Worm (Caenorhabditis elegans) whole organism, L4 larva: ENCODE measurements around the gene hda-2.

Source experiments
- F26F4.8 ChIP-seq: fragments of 200-800 bp; sonication (Bioruptor generic); conservative IDR thresholded peaks from 2 replicates; pipeline ENCODE4 v1.3.6; 2022; ENCODE audit warnings: missing genetic modification characterization, missing compliant biosample characterization
- F44E2.7 ChIP-seq: fragments of 200-800 bp; sonication (Bioruptor generic); IDR thresholded peaks from 2 replicates; pipeline ENCODE4 v2.1.2; 2022; ENCODE audit warnings: missing genetic modification characterization, missing compliant biosample characterization
- T20F7.1 ChIP-seq: fragments of 200-800 bp; sonication (Bioruptor generic); optimal IDR thresholded peaks from 2 replicates; lab custom pipeline; 2018; ENCODE audit warnings: mild to moderate bottlenecking, missing genetic modification characterization, missing compliant biosample characterization
- Y5F2A.4 ChIP-seq: fragments of 200-800 bp; sonication (Bioruptor generic); optimal IDR thresholded peaks from 2 replicates; lab custom pipeline; 2018; ENCODE audit warnings: mild to moderate bottlenecking, missing genetic modification characterization, missing compliant biosample characterization
- aha-1 ChIP-seq: fragments of 150-350 bp; peaks from one replicate; lab custom pipeline; 2014; ENCODE audit warnings: missing biosample characterization, missing genetic modification characterization
- ama-1 ChIP-seq: fragments of 150-350 bp; optimal IDR thresholded peaks from 2 replicates; lab custom pipeline; 2014; ENCODE audit warnings: inconsistent platforms, mixed read lengths
- attf-4 ChIP-seq: sonication (generic microtip); optimal IDR thresholded peaks from 3 replicates; lab custom pipeline; 2017; ENCODE audit warnings: missing biosample characterization, missing genetic modification characterization
- dmd-6 ChIP-seq: fragments of 200-800 bp; sonication (Bioruptor generic); IDR thresholded peaks from 2 replicates; pipeline ENCODE4 v1.3.6; 2022; ENCODE audit warnings: missing genetic modification reagents, missing genetic modification characterization, missing compliant biosample characterization
- dmd-9 ChIP-seq: fragments of 200-800 bp; sonication (Bioruptor generic); IDR thresholded peaks from 2 replicates; pipeline ENCODE4 v1.3.6; 2022; ENCODE audit warnings: missing genetic modification reagents, missing genetic modification characterization, missing compliant biosample characterization
- dpl-1 ChIP-seq: fragments of 150-350 bp; optimal IDR thresholded peaks from 2 replicates; lab custom pipeline; 2014; ENCODE audit warnings: missing biosample characterization, missing genetic modification reagents, missing genetic modification characterization
- egl-43 ChIP-seq: fragments of 200-800 bp; sonication (Bioruptor generic); IDR thresholded peaks from 2 replicates; pipeline ENCODE4 v1.3.6; 2022; ENCODE audit warnings: missing genetic modification reagents, missing genetic modification characterization, missing compliant biosample characterization
- fkh-10 ChIP-seq: fragments of 150-350 bp; optimal IDR thresholded peaks from 2 replicates; lab custom pipeline; 2014; ENCODE audit warnings: missing biosample characterization, missing genetic modification reagents, missing genetic modification characterization
- gei-8 ChIP-seq: fragments of 200-800 bp; sonication (Bioruptor generic); optimal IDR thresholded peaks from 2 replicates; lab custom pipeline; 2018; ENCODE audit warnings: mild to moderate bottlenecking, missing genetic modification characterization, missing compliant biosample characterization
- hlh-11 ChIP-seq: fragments of 200-800 bp; sonication (Bioruptor generic); optimal IDR thresholded peaks from 2 replicates; lab custom pipeline; 2018; ENCODE audit warnings: mild to moderate bottlenecking, missing genetic modification characterization, missing compliant biosample characterization
- jun-1 ChIP-seq: fragments of 150-350 bp; optimal IDR thresholded peaks from 2 replicates; lab custom pipeline; 2014; ENCODE audit warnings: missing biosample characterization, missing genetic modification reagents, missing genetic modification characterization
- lin-38 ChIP-seq: fragments of 200-800 bp; sonication (Bioruptor generic); IDR thresholded peaks from 2 replicates; pipeline ENCODE4 v1.3.6; 2022; ENCODE audit warnings: missing genetic modification reagents, missing genetic modification characterization, missing compliant biosample characterization
- mep-1 ChIP-seq: fragments of 150-350 bp; sonication (generic microtip); optimal IDR thresholded peaks from 3 replicates; lab custom pipeline; 2014; ENCODE audit warnings: missing biosample characterization, missing genetic modification characterization
- mes-2 ChIP-seq: sonication (generic microtip); optimal IDR thresholded peaks from 2 replicates; lab custom pipeline; 2016; ENCODE audit warnings: missing genotype, mild to moderate bottlenecking, missing genetic modification characterization, missing compliant biosample characterization; ENCODE audit not compliant: poor library complexity, severe bottlenecking
- nhr-11 ChIP-seq: fragments of 150-350 bp; optimal IDR thresholded peaks from 2 replicates; lab custom pipeline; 2014; ENCODE audit warnings: missing biosample characterization, missing genetic modification characterization
- nhr-41 ChIP-seq: fragments of 200-800 bp; sonication (Bioruptor generic); IDR thresholded peaks from 2 replicates; pipeline ENCODE4 v1.3.6; 2022; ENCODE audit warnings: missing genetic modification reagents, missing genetic modification characterization, missing compliant biosample characterization
- set-16 ChIP-seq: fragments of 200-800 bp; sonication (Bioruptor generic); IDR thresholded peaks from 2 replicates; pipeline ENCODE4 v1.3.6; 2022; ENCODE audit warnings: missing genetic modification reagents, missing genetic modification characterization, missing compliant biosample characterization
- snpc-4 ChIP-seq: fragments of 150-350 bp; optimal IDR thresholded peaks from 2 replicates; lab custom pipeline; 2014; ENCODE audit warnings: missing biosample characterization, missing genetic modification characterization
- spr-1 ChIP-seq: sonication (generic microtip); optimal IDR thresholded peaks from 2 replicates; lab custom pipeline; 2016; ENCODE audit warnings: mild to moderate bottlenecking, missing genetic modification characterization, missing compliant biosample characterization
- tra-1 ChIP-seq: fragments of 200-800 bp; sonication (Bioruptor generic); IDR thresholded peaks from 2 replicates; pipeline ENCODE4 v1.3.6; 2022; ENCODE audit warnings: missing genetic modification reagents, missing genetic modification characterization, missing compliant biosample characterization
- unc-62 ChIP-seq, 3 experiments: fragments of 150-350 bp in 1 of 3; sonication (generic microtip); optimal IDR thresholded peaks in 2 of 3; peaks in 1 of 3; 1 replicate in 1 of 3; 2 replicates in 2 of 3; lab custom pipeline; 2014 to 2017; ENCODE audit warnings: missing biosample characterization in 3 of 3, missing genetic modification characterization in 3 of 3, missing genetic modification reagents in 3 of 3, missing genotype in 1 of 3
- zfp-2 ChIP-seq: sonication (generic microtip); optimal IDR thresholded peaks from 2 replicates; lab custom pipeline; 2016; ENCODE audit warnings: mild to moderate bottlenecking, missing genetic modification characterization, missing compliant biosample characterization

The hda-2 gene

DNA sequence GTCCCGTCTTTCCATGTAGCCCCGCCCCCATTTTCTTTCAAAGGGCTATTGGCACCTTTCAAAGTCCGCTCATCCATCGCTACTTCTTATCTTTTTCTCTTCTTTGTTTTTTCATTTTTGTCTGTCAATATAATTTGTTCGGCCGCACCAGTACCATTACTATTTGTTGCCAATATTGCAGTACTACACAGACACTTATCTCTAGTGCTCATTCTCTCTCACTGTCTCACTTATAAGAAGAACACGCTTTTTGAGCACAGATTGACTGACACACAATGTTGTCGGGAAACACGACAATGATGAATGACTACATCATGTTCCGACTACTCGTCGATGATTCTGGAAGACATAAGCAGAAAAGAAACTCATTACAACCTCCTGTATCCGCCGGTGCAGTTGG lies 37.3 kb downstream of the hda-2 start:
- peak in 1 of 2 experiments; percentile 99 for TF ChIP-seq unc-62 (GFP tag; optimal IDR thresholded peaks at IDR 0.05 in 1 of 2; lab: Kevin White, UChicago)
- no peak for TF ChIP-seq unc-62 (tag; optimal IDR thresholded peaks at IDR 0.05; lab: Kevin White, UChicago)
- no peak for TF ChIP-seq zfp-2 (tag; lab: Kevin White, UChicago)

DNA sequence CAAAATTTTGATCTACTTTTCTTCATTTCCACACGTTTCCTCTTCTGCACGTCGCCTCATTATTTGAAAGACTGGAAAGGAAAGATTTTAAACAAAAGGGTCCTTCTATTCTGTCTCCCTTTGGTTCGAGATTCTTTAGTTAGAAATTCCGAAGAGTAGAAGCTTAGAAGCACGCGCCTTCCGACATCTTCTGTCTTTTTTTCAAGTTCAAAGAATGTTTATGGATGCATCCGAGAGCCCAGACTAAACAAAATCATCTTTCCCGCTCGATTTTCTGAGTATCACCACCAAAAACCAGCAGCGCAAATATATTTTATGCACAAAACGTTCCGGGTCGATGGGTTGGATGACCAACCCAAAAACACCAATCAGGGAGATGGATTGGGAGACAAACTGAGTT lies 38.3 kb downstream of the hda-2 start:
- TF ChIP-seq aha-1 (tag; lab: Kevin White, UChicago) (peak; percentile 95), fkh-10 (GFP tag; lab: Kevin White, UChicago) (peak; percentile 30), snpc-4 (tag; lab: Kevin White, UChicago) (no peak)

DNA sequence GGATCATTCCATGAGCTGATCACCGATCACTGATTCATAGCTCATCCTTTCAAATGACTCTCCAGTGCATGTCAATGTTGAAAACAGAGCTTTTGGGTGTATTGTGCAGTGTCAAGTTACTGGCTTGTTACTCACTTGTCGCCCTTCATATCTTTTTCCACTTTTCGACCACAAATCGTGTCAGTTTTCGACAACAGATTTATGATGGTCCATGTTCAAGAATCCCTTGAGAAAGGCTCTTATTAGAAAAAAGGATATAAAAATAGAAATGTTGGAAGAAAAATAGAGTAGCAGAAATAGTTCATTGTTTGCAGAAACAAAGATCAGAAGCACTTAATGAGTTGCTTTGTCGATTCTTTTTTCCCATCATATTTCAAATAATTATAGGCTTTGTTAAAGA lies 38.9 kb downstream of the hda-2 start:
- peak in 1 of 2 experiments; percentile 89 for TF ChIP-seq unc-62 (GFP tag; optimal IDR thresholded peaks at IDR 0.05 in 1 of 2; lab: Kevin White, UChicago)
- no peak for TF ChIP-seq unc-62 (tag; optimal IDR thresholded peaks at IDR 0.05; lab: Kevin White, UChicago)
- no peak for TF ChIP-seq T20F7.1 (GFP tag; lab: Kevin White, UChicago)
- TF ChIP-seq nhr-41: no peak
- TF ChIP-seq aha-1 (tag; lab: Kevin White, UChicago): peak; percentile 77
- TF ChIP-seq, all 104 proteins: peak for 2

DNA sequence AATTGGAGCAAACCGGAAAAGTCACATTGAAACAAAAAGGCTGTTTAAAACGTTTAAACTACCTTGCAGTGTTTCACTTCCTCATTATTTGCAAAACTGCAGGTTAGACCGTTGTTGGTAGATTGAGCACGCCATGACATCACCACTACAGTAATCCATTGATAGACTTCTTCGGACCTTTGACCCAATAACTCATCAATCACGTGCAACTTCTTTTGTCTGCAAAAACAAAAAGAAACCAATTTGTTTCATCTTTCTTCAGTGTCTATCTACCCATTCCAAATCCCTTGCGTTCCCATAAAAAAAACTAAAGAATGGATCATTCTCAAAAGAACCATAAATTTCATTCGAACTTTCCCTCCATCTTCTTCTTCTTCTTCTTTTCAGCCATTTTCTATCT lies 41.3 kb downstream of the hda-2 start:
- no peak for TF ChIP-seq Y5F2A.4 (GFP tag; lab: Kevin White, UChicago)
- TF ChIP-seq F44E2.7 (GFP tag; lab: Robert Waterston, UW): no peak
- no peak for TF ChIP-seq hlh-11 (tag; lab: Kevin White, UChicago)
- no peak for TF ChIP-seq dmd-6 (GFP tag; lab: Robert Waterston, UW)
- TF ChIP-seq unc-62 (GFP tag; optimal IDR thresholded peaks at IDR 0.05 in 1 of 2; lab: Kevin White, UChicago): peak in 1 of 2 experiments; percentile 78
- TF ChIP-seq unc-62 (tag; optimal IDR thresholded peaks at IDR 0.05; lab: Kevin White, UChicago): no peak

DNA sequence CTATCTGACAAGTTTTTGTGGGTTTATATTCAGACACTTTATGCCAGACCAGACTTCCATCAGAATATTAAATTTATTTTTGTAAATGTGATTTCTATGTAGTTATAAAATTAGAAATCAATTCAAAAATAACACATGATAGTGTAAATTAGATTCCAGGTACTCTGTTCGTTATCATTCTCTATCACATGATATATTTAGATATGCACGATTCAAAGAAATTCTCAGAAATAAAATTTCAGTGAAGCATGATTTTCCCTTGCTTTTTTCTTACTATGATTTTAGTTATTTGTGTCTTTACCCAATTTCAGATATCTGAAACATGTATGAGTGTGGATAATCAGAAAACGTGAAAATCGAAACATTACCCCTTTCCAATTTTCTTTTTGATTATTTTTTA lies 44.8 kb downstream of the hda-2 start:
- peak; percentile 28 for TF ChIP-seq nhr-11 (tag; lab: Kevin White, UChicago)
- TF ChIP-seq set-16 (GFP tag; lab: Robert Waterston, UW): no peak
- TF ChIP-seq, all 104 proteins: peak for 1

DNA sequence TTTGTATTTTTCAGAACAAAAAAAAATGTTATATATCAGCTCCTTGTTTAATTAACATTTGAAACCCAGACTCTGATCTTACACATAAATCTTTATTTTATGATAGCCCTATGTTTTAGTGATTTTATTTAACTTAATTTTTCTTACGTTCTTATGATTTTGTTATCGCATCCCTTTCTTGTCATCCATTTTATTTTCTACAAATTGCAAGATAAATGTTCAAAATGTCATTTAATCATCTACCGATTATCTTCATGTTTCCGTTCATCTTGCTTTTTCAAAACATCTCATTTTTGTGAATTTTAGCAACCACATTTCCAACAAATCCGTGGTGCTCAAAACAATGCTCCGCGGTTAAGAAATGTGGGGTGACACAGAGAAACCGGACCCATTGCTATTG lies 46.1 kb downstream of the hda-2 start, which contains the start of gene DH11.5:
TSS of gene DH11.5 (plus strand) at position 301 of the 400 bp plus-strand sequence.
- TF ChIP-seq spr-1 (tag; lab: Kevin White, UChicago) (no peak), tra-1 (no peak), fkh-10 (GFP tag; lab: Kevin White, UChicago) (no peak), F26F4.8 (GFP tag; lab: Robert Waterston, UW) (no peak), mep-1 (no peak), lin-38 (no peak), dpl-1 (GFP tag; lab: Kevin White, UChicago) (no peak), dmd-9 (GFP tag; lab: Robert Waterston, UW) (no peak), mes-2 (no peak), jun-1 (tag; lab: Kevin White, UChicago) (no peak), gei-8 (GFP tag; lab: Kevin White, UChicago) (no peak), egl-43 (GFP tag; lab: Robert Waterston, UW) (no peak), ama-1 (lab: Kevin White, UChicago) (no peak)

DNA sequence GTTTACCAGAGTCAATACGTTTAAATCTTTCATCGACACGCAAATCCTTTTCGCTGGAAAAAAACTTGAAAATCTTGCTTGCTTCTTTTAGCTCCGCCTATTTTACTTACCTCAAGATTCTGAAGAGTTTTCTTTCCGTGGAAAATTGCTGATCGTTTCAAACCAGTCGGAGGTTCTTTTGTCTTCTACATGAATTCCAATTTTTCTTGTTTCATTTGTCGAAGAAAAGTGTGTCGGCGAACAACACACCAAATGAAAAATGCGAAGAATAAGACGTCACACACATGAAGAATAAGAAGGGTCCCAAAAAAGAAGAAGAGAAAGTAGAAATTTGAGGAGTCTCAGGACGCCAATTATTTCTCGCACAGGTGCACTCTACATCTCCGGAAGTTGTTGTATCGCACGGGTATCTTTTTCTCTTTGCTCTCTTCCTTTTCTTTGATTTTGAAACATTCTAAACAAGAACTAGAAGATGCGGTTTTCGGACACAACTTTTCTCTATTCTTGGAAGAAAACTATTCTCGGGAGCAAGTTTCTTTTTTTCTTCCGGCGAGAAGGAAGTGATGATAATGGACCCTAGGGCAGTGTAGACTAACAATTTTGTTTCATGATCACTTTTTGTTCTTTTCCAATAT lies 48.1 kb downstream of the hda-2 start:
- peak in 1 of 2 experiments; percentile 55 for TF ChIP-seq unc-62 (GFP tag; optimal IDR thresholded peaks at IDR 0.05 in 1 of 2; lab: Kevin White, UChicago)
- TF ChIP-seq unc-62 (tag; optimal IDR thresholded peaks at IDR 0.05; lab: Kevin White, UChicago): no peak
- no peak for TF ChIP-seq dmd-6 (GFP tag; lab: Robert Waterston, UW)
- peak; percentile 82 for TF ChIP-seq aha-1 (tag; lab: Kevin White, UChicago)
- no peak for TF ChIP-seq attf-4 (tag; lab: Kevin White, UChicago)
